Fruit fly (Drosophila melanogaster) Kc167 (cell line): ENCODE results near the gene hzg.

Experiments used
- Myc ChIP-seq: fragments of >200 bp; optimal IDR thresholded peaks from 2 replicates; lab custom pipeline; 2017; ENCODE audit warnings: missing external identifiers
- Sin3A ChIP-seq: fragments of >200 bp; optimal IDR thresholded peaks from 2 replicates; lab custom pipeline; 2018; ENCODE audit warnings: missing external identifiers
- h ChIP-seq: fragments of >200 bp; optimal IDR thresholded peaks from 3 replicates; lab custom pipeline; 2018; ENCODE audit warnings: missing external identifiers
- psq ChIP-seq: fragments of >200 bp; optimal IDR thresholded peaks from 2 replicates; lab custom pipeline; 2017; ENCODE audit warnings: missing external identifiers
- ttk ChIP-seq: sonication (Bioruptor generic); optimal IDR thresholded peaks from 2 replicates; lab custom pipeline; 2017; ENCODE audit warnings: missing external identifiers

DNA sequence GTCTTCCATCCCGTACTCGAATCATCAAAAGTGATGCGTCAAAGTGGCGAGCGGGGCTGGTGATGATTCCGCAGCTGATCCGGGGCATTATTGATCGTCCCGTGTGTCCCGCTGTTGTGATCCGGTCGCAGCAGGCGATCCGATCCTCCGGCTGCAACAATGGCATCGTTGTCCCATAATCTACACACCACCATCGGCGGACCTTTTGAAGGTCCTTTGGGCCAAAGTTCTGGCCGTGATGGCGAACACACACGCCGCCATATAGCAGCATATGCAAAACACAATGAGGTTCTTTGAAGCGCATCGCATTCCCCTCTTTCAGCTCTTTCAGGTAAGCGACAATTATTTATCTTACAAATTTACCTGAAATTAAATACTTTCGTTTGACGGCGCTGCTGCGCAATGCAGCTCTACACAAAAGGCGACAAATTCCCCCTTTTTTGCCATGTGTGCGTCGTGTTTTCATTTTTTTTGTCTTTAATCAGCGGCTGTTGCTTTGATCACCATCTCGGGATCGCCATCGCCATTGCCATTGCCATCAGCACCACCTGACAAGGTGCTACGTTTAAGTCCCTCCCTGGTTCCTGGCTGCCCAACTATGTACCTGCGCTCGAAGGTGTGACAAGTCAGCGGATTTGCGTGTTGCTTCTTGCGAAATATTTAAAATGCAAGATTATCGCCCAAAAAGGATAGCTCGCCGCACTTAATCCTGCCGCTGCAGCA is 13.2 kb upstream of the hzg start:
- no peak for TF ChIP-seq psq (lab: Kevin White, UChicago)
- no peak for TF ChIP-seq Myc (lab: Kevin White, UChicago)
- no peak for TF ChIP-seq Sin3A
- no peak for TF ChIP-seq h
- no peak for TF ChIP-seq ttk (lab: Kevin White, UChicago)
